Worm (Caenorhabditis elegans): ENCODE data around the gene R11G1.1.

DNA sequence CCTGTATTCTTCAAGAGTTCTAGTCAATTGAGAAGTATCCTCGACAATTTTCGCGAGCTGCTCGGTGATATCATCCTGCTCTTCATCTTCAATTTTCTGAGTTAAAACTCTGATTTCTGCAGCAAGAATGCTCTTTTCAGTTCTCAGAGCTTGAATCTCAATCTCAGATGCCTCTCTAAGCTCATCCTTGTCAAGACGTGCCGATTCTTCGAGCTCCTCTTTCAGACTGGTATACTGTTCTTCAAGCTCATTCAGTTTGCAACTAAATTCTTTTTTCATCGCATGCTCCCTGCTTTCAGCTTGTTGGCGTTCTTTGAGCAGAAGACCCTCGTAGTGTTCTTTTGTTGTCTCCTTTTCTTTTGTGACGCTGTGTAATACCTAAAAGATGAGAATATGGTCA lies 27.1 kb downstream of the R11G1.1 start:
- TF ChIP-seq nhr-28 (tag; optimal IDR thresholded peaks at IDR 0.05) (no peak), ceh-83 (GFP tag; optimal IDR thresholded peaks at IDR 0.05) (no peak), lin-13 (tag; optimal IDR thresholded peaks at IDR 0.05) (no peak), ceh-39 (tag; optimal IDR thresholded peaks at IDR 0.05) (no peak), flh-1 (GFP tag; optimal IDR thresholded peaks at IDR 0.05) (no peak), ztf-11 (tag; optimal IDR thresholded peaks at IDR 0.05) (no peak), nhr-237 (tag; optimal IDR thresholded peaks at IDR 0.05) (no peak), unc-39 (tag; optimal IDR thresholded peaks at IDR 0.05) (no peak), lsy-2 (tag; optimal IDR thresholded peaks at IDR 0.05) (no peak), hlh-1 (tag; optimal IDR thresholded peaks at IDR 0.05) (no peak), unc-62 (GFP tag; optimal IDR thresholded peaks at IDR 0.05) (no peak), cnd-1 (tag; optimal IDR thresholded peaks at IDR 0.05) (no peak), ces-1 (GFP tag; optimal IDR thresholded peaks at IDR 0.05) (no peak), blmp-1 (tag; optimal IDR thresholded peaks at IDR 0.05) (no peak)
